Worm (Caenorhabditis elegans): Measurements from ENCODE around the gene str-92.

str-92 gene

ce11 chrV:17659228-17659627, 17.2 kb downstream of the str-92 start, which contains the start of gene fbxa-108:
Gene fbxa-108 (minus strand): TSS chrV:17659385.
- TF ChIP-seq dao-5 (tag; optimal IDR thresholded peaks at IDR 0.05) (no peak), W03F9.2 (tag; optimal IDR thresholded peaks at IDR 0.05) (no peak), him-1 (tag; optimal IDR thresholded peaks at IDR 0.05) (no peak)

ce11 chrV:17658824-17659223, 17.6 kb downstream of the str-92 start:
- no peak for TF ChIP-seq him-1 (tag; optimal IDR thresholded peaks at IDR 0.05)
- TF ChIP-seq dao-5 (tag; optimal IDR thresholded peaks at IDR 0.05) = no peak
- no peak for TF ChIP-seq W03F9.2 (tag; optimal IDR thresholded peaks at IDR 0.05)

- TF ChIP-seq him-1 (tag; optimal IDR thresholded peaks at IDR 0.05) = no peak
- no peak for TF ChIP-seq W03F9.2 (tag; optimal IDR thresholded peaks at IDR 0.05)
- no peak for TF ChIP-seq dao-5 (tag; optimal IDR thresholded peaks at IDR 0.05)
These were observed 21.2 kb downstream of the str-92 start for ce11 chrV:17655205-17655604.

ce11 chrV:17650427-17650826, 26.0 kb downstream of the str-92 start, which contains the start of gene fbxa-192:
Gene fbxa-192 (minus strand): TSS chrV:17650527.
- TF ChIP-seq him-1 (tag; optimal IDR thresholded peaks at IDR 0.05) = no peak
- TF ChIP-seq dao-5 (tag; optimal IDR thresholded peaks at IDR 0.05) = no peak
- TF ChIP-seq W03F9.2 (tag; optimal IDR thresholded peaks at IDR 0.05) = no peak

- TF ChIP-seq him-1 (tag; optimal IDR thresholded peaks at IDR 0.05) = no peak
- TF ChIP-seq W03F9.2 (tag; optimal IDR thresholded peaks at IDR 0.05) = no peak
- TF ChIP-seq dao-5 (tag; optimal IDR thresholded peaks at IDR 0.05) = no peak
These were observed 47.9 kb downstream of the str-92 start, which contains the start of gene F57G4.10 for ce11 chrV:17628566-17628965. Gene F57G4.10 (plus strand): TSS chrV:17628866.

All from whole organism, L4/young adult.